Worm (Caenorhabditis elegans): ENCODE results near the gene Y116A8C.49.

The Y116A8C.49 gene

DNA sequence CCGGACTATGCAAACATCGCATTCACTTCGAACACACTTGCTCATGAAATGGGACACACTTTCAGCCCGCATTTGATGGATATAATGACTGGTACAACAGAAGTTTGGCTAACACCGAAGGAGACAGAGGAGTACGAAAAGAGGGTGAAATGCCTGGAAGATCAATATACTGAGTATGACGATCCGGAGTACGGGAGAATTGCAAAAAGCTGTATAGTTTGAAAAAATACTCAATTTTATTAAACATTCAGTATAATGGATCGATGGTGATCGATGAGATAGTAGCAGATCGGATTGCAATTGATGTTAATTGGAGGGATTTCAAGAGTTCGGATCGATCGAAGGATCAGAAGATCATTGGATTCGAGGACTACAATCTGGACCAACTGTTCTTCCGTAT is 4.4 kb downstream of the Y116A8C.49 start:
- no peak for TF ChIP-seq sem-2 (GFP tag; optimal IDR thresholded peaks at IDR 0.05)

ce11 chrIV:16925363-16925863 is 5.6 kb downstream of the Y116A8C.49 start:
- TF ChIP-seq tbx-8 (GFP tag; optimal IDR thresholded peaks at IDR 0.05) (no peak), sptf-1 (tag; optimal IDR thresholded peaks at IDR 0.05) (no peak), sem-2 (GFP tag; optimal IDR thresholded peaks at IDR 0.05) (no peak), ceh-83 (GFP tag; optimal IDR thresholded peaks at IDR 0.05) (no peak), nhr-2 (tag; optimal IDR thresholded peaks at IDR 0.05) (no peak), unc-62 (GFP tag; optimal IDR thresholded peaks at IDR 0.05) (no peak), nhr-237 (tag; optimal IDR thresholded peaks at IDR 0.05) (no peak), zip-8 (tag; optimal IDR thresholded peaks at IDR 0.05) (no peak), M03D4.4 (tag; optimal IDR thresholded peaks at IDR 0.05) (no peak), unc-120 (tag; optimal IDR thresholded peaks at IDR 0.05; ENCODE audit: poor library complexity, severe bottlenecking) (no peak), ceh-43 (GFP tag; optimal IDR thresholded peaks at IDR 0.05) (no peak), lin-13 (tag; optimal IDR thresholded peaks at IDR 0.05) (no peak), mab-5 (tag; optimal IDR thresholded peaks at IDR 0.05) (no peak)

- TF ChIP-seq nhr-237 (tag; optimal IDR thresholded peaks at IDR 0.05) (no peak), lsy-2 (tag; optimal IDR thresholded peaks at IDR 0.05) (no peak), M03D4.4 (tag; optimal IDR thresholded peaks at IDR 0.05) (no peak), bed-3 (GFP tag; optimal IDR thresholded peaks at IDR 0.05) (no peak), flh-1 (GFP tag; optimal IDR thresholded peaks at IDR 0.05) (no peak), mls-2 (tag; optimal IDR thresholded peaks at IDR 0.05) (no peak)
Measured at ce11 chrIV:16924092-16924491, 6.9 kb downstream of the Y116A8C.49 start, which contains the start of gene nep-24. Gene nep-24, plus strand, starts transcription at chrIV:16924392.

DNA sequence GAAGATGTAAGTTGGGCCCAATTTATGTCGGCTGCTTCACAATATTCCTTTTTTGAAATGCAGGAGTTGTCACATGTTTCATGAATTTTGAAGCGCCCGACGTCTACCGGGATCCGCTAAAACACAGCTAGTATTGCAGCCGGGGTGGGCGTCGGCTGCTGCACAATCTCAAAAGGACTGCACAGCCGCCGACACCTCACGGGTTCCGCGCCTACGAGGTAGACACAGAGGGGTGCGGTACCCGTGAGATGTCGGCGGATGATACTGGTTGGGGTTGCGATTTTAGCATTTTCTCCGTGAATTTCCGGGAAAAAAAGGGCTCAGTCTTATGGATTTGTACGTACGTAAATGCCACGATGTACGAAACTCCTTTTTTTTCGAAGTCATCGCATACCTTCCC is 9.0 kb downstream of the Y116A8C.49 start:
- no peak for TF ChIP-seq unc-39 (tag; optimal IDR thresholded peaks at IDR 0.05)
- TF ChIP-seq elt-1 (tag; optimal IDR thresholded peaks at IDR 0.05; ENCODE audit: borderline replicate concordance, insufficient read depth), result no peak
- no peak for TF ChIP-seq ztf-11 (tag; optimal IDR thresholded peaks at IDR 0.05)
- no peak for TF ChIP-seq ceh-39 (tag; optimal IDR thresholded peaks at IDR 0.05)
- TF ChIP-seq snpc-4 (tag; optimal IDR thresholded peaks at IDR 0.05), result no peak

DNA sequence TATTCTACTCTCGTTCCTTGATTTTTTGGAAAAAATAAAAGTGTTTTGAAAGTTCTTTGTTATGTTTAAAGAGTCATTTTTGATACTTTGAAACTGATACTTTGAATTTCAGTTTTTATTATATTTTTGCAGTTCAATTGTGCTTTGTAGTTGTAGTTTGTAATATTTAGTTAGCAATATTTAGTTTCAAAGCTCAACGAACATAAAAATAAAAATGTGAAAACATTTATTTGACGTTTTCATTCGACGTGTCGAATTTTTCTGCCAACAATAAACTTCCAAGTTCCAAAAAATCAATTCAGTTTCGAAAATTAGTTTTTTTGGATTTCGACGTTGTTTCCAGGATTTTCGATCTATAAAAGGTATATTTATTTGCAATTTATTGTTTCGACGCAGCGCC is 10.9 kb downstream of the Y116A8C.49 start, which contains the start of gene nep-23:
Gene nep-23 (plus strand): TSS at position 301 of the 400 bp plus-strand sequence.
- no peak for TF ChIP-seq elt-3 (tag; optimal IDR thresholded peaks at IDR 0.05)
- no peak for TF ChIP-seq blmp-1 (tag; optimal IDR thresholded peaks at IDR 0.05)
- no peak for TF ChIP-seq mep-1 (tag; optimal IDR thresholded peaks at IDR 0.05)
- no peak for TF ChIP-seq lin-13 (tag; optimal IDR thresholded peaks at IDR 0.05)
- TF ChIP-seq ceh-43 (GFP tag; optimal IDR thresholded peaks at IDR 0.05), result no peak
- TF ChIP-seq zip-8 (tag; optimal IDR thresholded peaks at IDR 0.05), result no peak
- TF ChIP-seq ceh-39 (tag; optimal IDR thresholded peaks at IDR 0.05), result no peak

DNA sequence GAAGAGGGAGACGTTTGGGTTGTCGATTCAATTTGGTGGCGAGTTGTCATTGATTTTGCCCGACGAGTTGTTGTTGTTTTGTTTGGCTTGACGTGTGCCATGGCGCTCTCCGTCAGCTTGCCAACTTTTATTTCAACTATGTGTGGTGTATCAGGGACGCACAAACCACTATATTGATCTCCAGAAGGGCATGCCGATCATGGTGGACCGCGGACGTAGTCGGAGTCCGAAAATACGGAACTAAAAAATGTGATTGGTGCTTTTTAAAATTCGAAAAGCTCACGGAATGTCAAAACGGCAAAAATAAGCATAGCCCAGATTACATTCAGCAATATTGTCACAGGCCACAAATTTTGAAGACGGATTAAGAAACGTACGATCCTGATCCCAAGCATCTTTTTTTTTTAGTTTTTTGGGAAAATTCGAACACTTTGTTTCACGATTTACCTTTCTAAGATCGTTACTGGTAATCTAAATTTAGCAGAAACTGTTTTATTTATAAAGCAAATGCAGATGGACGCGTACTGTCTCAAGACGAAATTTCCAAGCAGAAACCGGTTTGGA is 11.7 kb downstream of the Y116A8C.49 start, which contains the start of the genes Y116A8C.470 and Y116A8C.463:
Gene Y116A8C.470 (minus strand): TSS at position 101 of the 564 bp plus-strand sequence.
Gene Y116A8C.463 (plus strand): TSS at position 514 of the 564 bp plus-strand sequence.
- no peak for TF ChIP-seq tbx-8 (GFP tag; optimal IDR thresholded peaks at IDR 0.05)
- no peak for TF ChIP-seq nhr-28 (tag; optimal IDR thresholded peaks at IDR 0.05)
- TF ChIP-seq cnd-1 (tag; optimal IDR thresholded peaks at IDR 0.05), result no peak
- no peak for TF ChIP-seq ceh-43 (GFP tag; optimal IDR thresholded peaks at IDR 0.05)
- no peak for TF ChIP-seq ztf-11 (tag; optimal IDR thresholded peaks at IDR 0.05)
- no peak for TF ChIP-seq ces-1 (GFP tag; optimal IDR thresholded peaks at IDR 0.05)
- TF ChIP-seq pha-4 (tag; optimal IDR thresholded peaks at IDR 0.05), result no peak
- no peak for TF ChIP-seq lsy-2 (tag; optimal IDR thresholded peaks at IDR 0.05)
- no peak for TF ChIP-seq drap-1 (GFP tag; optimal IDR thresholded peaks at IDR 0.05)
- no peak for TF ChIP-seq hlh-1 (tag; optimal IDR thresholded peaks at IDR 0.05)
- no peak for TF ChIP-seq ceh-39 (tag; optimal IDR thresholded peaks at IDR 0.05)
- TF ChIP-seq elt-1 (tag; optimal IDR thresholded peaks at IDR 0.05; ENCODE audit: borderline replicate concordance, insufficient read depth), result no peak
- TF ChIP-seq mab-5 (tag; optimal IDR thresholded peaks at IDR 0.05), result no peak

Data from whole organism, mixed stage, embryonic.